Fruit fly (Drosophila melanogaster) whole organism, embryonic: ENCODE results near the gene RpL14.

Experiments
- B-H2 ChIP-seq: fragments of 200-800 bp; sonication (Bioruptor generic); optimal IDR thresholded peaks from 2 replicates; lab custom pipeline; 2018; ENCODE audit warnings: missing biosample characterization, mild to moderate bottlenecking, missing genetic modification characterization
- CG10654 ChIP-seq: fragments of 200-800 bp; sonication (Bioruptor generic); optimal IDR thresholded peaks from 2 replicates; lab custom pipeline; 2016; ENCODE audit warnings: missing biosample characterization, missing genetic modification characterization
- CG12659 ChIP-seq: fragments of 200-800 bp; sonication (Bioruptor generic); optimal IDR thresholded peaks from 3 replicates; lab custom pipeline; 2017; ENCODE audit warnings: mild to moderate bottlenecking, missing biosample characterization, missing genetic modification reagents, missing genetic modification characterization
- CG12942 ChIP-seq: fragments of 200-800 bp; sonication (Bioruptor generic); optimal IDR thresholded peaks from 3 replicates; lab custom pipeline; 2016; ENCODE audit warnings: missing biosample characterization, missing genetic modification characterization
- CG13123 ChIP-seq: fragments of 200-800 bp; sonication (Bioruptor generic); optimal IDR thresholded peaks from 2 replicates; lab custom pipeline; 2016; ENCODE audit warnings: missing biosample characterization, missing genetic modification characterization
- CG14441 ChIP-seq: fragments of 200-800 bp; sonication (Bioruptor generic); IDR thresholded peaks from 2 replicates; pipeline ENCODE4 v1.3.6; 2022; ENCODE audit warnings: missing biosample characterization, missing genetic modification characterization
- CG1602 ChIP-seq: fragments of 200-800 bp; sonication (Bioruptor generic); optimal IDR thresholded peaks from 3 replicates; lab custom pipeline; 2016; ENCODE audit warnings: missing biosample characterization, missing genetic modification characterization
- CG1603 ChIP-seq: fragments of 200-800 bp; sonication (Bioruptor generic); optimal IDR thresholded peaks from 2 replicates; lab custom pipeline; 2019; ENCODE audit warnings: missing biosample characterization, mild to moderate bottlenecking, missing genetic modification characterization, moderate library complexity
- CG16863 ChIP-seq: fragments of 200-800 bp; sonication (Bioruptor generic); optimal IDR thresholded peaks from 3 replicates; lab custom pipeline; 2016; ENCODE audit warnings: missing biosample characterization, missing genetic modification characterization
- CG18599 ChIP-seq: fragments of 200-800 bp; sonication (Bioruptor generic); optimal IDR thresholded peaks from 3 replicates; lab custom pipeline; 2017; ENCODE audit warnings: missing biosample characterization, missing genetic modification characterization, mild to moderate bottlenecking, moderate library complexity, missing genetic modification reagents
- CG2129 ChIP-seq: fragments of 200-800 bp; sonication (Bioruptor generic); IDR thresholded peaks from 2 replicates; pipeline ENCODE4 v1.3.6; 2022; ENCODE audit warnings: missing biosample characterization, missing genetic modification characterization; ENCODE audit not compliant: partially characterized antibody
- CG31365 ChIP-seq: fragments of 200-800 bp; sonication (Bioruptor generic); optimal IDR thresholded peaks from 2 replicates; lab custom pipeline; 2018; ENCODE audit warnings: missing biosample characterization, mild to moderate bottlenecking, missing genetic modification characterization
- CG32532 ChIP-seq: fragments of 200-800 bp; sonication (Bioruptor generic); IDR thresholded peaks from 2 replicates; pipeline ENCODE4 v1.3.6; 2022; ENCODE audit warnings: missing biosample characterization, missing genetic modification characterization
- CG4707 ChIP-seq: fragments of 200-800 bp; sonication (Bioruptor generic); optimal IDR thresholded peaks from 2 replicates; lab custom pipeline; 2018; ENCODE audit warnings: missing biosample characterization, mild to moderate bottlenecking, missing genetic modification characterization, moderate library complexity
- CG6765 ChIP-seq: fragments of 200-800 bp; sonication (Bioruptor generic); optimal IDR thresholded peaks from 3 replicates; lab custom pipeline; 2017; ENCODE audit warnings: missing biosample characterization, mild to moderate bottlenecking, missing genetic modification characterization
- CG8388 ChIP-seq: fragments of 200-800 bp; sonication (Bioruptor generic); optimal IDR thresholded peaks from 2 replicates; lab custom pipeline; 2019; ENCODE audit warnings: missing biosample characterization, mild to moderate bottlenecking, missing genetic modification characterization, moderate library complexity
- CG9727 ChIP-seq: fragments of 200-800 bp; sonication (Bioruptor generic); optimal IDR thresholded peaks from 3 replicates; lab custom pipeline; 2017; ENCODE audit warnings: missing biosample characterization, mild to moderate bottlenecking, missing genetic modification characterization
- D ChIP-seq, 2 experiments: fragments of 200-800 bp in 1 of 2; fragments of >200 bp in 1 of 2; sonication (Bioruptor generic) in 1 of 2; optimal IDR thresholded peaks; 2 replicates in 1 of 2; 3 replicates in 1 of 2; lab custom pipeline; 2017; ENCODE audit warnings: mild to moderate bottlenecking in 1 of 2, missing biosample characterization in 1 of 2, missing genetic modification characterization in 1 of 2, missing genetic modification reagents in 1 of 2
- ERR ChIP-seq: fragments of 200-800 bp; sonication (Bioruptor generic); optimal IDR thresholded peaks from 2 replicates; lab custom pipeline; 2016; ENCODE audit warnings: missing biosample characterization, missing genetic modification characterization
- Elba2 ChIP-seq: fragments of 200-800 bp; sonication (Bioruptor generic); optimal IDR thresholded peaks from 3 replicates; lab custom pipeline; 2016; ENCODE audit warnings: missing biosample characterization, missing genetic modification characterization
- Ets97D ChIP-seq: fragments of 200-800 bp; sonication (Bioruptor generic); optimal IDR thresholded peaks from 3 replicates; lab custom pipeline; 2016; ENCODE audit warnings: missing biosample characterization, missing genetic modification characterization
- HmgZ ChIP-seq: fragments of 200-800 bp; sonication (Bioruptor generic); optimal IDR thresholded peaks from 2 replicates; lab custom pipeline; 2018; ENCODE audit warnings: missing biosample characterization, mild to moderate bottlenecking, missing genetic modification characterization
- MTF-1 ChIP-seq: fragments of 200-800 bp; sonication (Bioruptor generic); optimal IDR thresholded peaks from 2 replicates; lab custom pipeline; 2018; ENCODE audit warnings: missing biosample characterization, mild to moderate bottlenecking, missing genetic modification characterization, borderline replicate concordance
- Mad ChIP-seq: fragments of 200-800 bp; sonication (Bioruptor generic); optimal IDR thresholded peaks from 2 replicates; lab custom pipeline; 2016; ENCODE audit warnings: missing biosample characterization, missing genetic modification characterization
- Meics ChIP-seq: fragments of 200-800 bp; sonication (Bioruptor generic); optimal IDR thresholded peaks from 2 replicates; lab custom pipeline; 2017; ENCODE audit warnings: missing biosample characterization, mild to moderate bottlenecking, missing genetic modification characterization
- Mes4 ChIP-seq: fragments of 200-800 bp; sonication (Bioruptor generic); optimal IDR thresholded peaks from 2 replicates; lab custom pipeline; 2016; ENCODE audit warnings: missing biosample characterization, missing genetic modification characterization
- Vsx1 ChIP-seq: fragments of 200-800 bp; sonication (Bioruptor generic); optimal IDR thresholded peaks from 2 replicates; lab custom pipeline; 2017; ENCODE audit warnings: missing biosample characterization, mild to moderate bottlenecking, missing genetic modification characterization, missing genetic modification reagents
- al ChIP-seq: fragments of 200-800 bp; sonication (Bioruptor generic); IDR thresholded peaks from 2 replicates; pipeline ENCODE4 v1.3.6; 2022; ENCODE audit warnings: missing biosample characterization, missing genetic modification characterization
- ap ChIP-seq: fragments of 200-800 bp; sonication (Bioruptor generic); IDR thresholded peaks from 2 replicates; pipeline ENCODE4 v1.3.6; 2022; ENCODE audit warnings: missing biosample characterization, missing genetic modification characterization
- ash1 ChIP-seq: fragments of 200-800 bp; sonication (Bioruptor generic); optimal IDR thresholded peaks from 2 replicates; lab custom pipeline; 2018; ENCODE audit warnings: missing biosample characterization, mild to moderate bottlenecking, missing genetic modification characterization
- bowl ChIP-seq: fragments of 200-800 bp; sonication (Bioruptor generic); IDR thresholded peaks from 2 replicates; pipeline ENCODE4 v1.3.6; 2022; ENCODE audit warnings: missing biosample characterization, missing genetic modification characterization
- chn ChIP-seq: fragments of 200-800 bp; sonication (Bioruptor generic); optimal IDR thresholded peaks from 2 replicates; lab custom pipeline; 2016; ENCODE audit warnings: missing biosample characterization, missing genetic modification characterization
- dan ChIP-seq: fragments of 200-800 bp; sonication (Bioruptor generic); IDR thresholded peaks from 2 replicates; pipeline ENCODE4 v1.3.6; 2022; ENCODE audit warnings: missing biosample characterization, missing genetic modification characterization
- dysf ChIP-seq: fragments of 200-800 bp; sonication (Bioruptor generic); IDR thresholded peaks from 3 replicates; pipeline ENCODE4 v1.3.6; 2022; ENCODE audit warnings: missing biosample characterization, missing genetic modification characterization
- eyg ChIP-seq: fragments of 200-800 bp; sonication (Bioruptor generic); optimal IDR thresholded peaks from 3 replicates; lab custom pipeline; 2016; ENCODE audit warnings: missing biosample characterization, missing genetic modification characterization
- grn ChIP-seq: fragments of 200-800 bp; sonication (Bioruptor generic); optimal IDR thresholded peaks from 3 replicates; lab custom pipeline; 2017; ENCODE audit warnings: missing biosample characterization, missing genetic modification characterization
- jumu ChIP-seq: fragments of 200-800 bp; sonication (Bioruptor generic); optimal IDR thresholded peaks from 3 replicates; lab custom pipeline; 2016; ENCODE audit warnings: missing biosample characterization, missing genetic modification characterization
- peb ChIP-seq: fragments of 200-800 bp; sonication (Bioruptor generic); IDR thresholded peaks from 2 replicates; pipeline ENCODE4 v1.3.6; 2022; ENCODE audit warnings: missing biosample characterization, missing genetic modification characterization
- repo ChIP-seq: fragments of 200-800 bp; sonication (Bioruptor generic); optimal IDR thresholded peaks from 2 replicates; lab custom pipeline; 2016; ENCODE audit warnings: missing biosample characterization, missing genetic modification characterization
- row ChIP-seq: fragments of 200-800 bp; sonication (Bioruptor generic); IDR thresholded peaks from 3 replicates; pipeline ENCODE4 v1.3.6; 2022; ENCODE audit warnings: missing biosample characterization, missing genetic modification characterization
- sc ChIP-seq, 3 experiments: fragments of >200 bp in 2 of 3; fragments of 200-800 bp in 1 of 3; sonication (Bioruptor generic) in 1 of 3; optimal IDR thresholded peaks; 2 replicates in 2 of 3; 3 replicates in 1 of 3; lab custom pipeline; 2017; ENCODE audit warnings: mild to moderate bottlenecking in 1 of 3, missing biosample characterization in 1 of 3, missing genetic modification characterization in 1 of 3, missing genetic modification reagents in 1 of 3
- sd ChIP-seq: fragments of 200-800 bp; sonication (Bioruptor generic); optimal IDR thresholded peaks from 3 replicates; lab custom pipeline; 2018; ENCODE audit warnings: missing biosample characterization, mild to moderate bottlenecking, missing genetic modification characterization, moderate library complexity
- sens ChIP-seq: fragments of 200-800 bp; sonication (Bioruptor generic); peaks from one replicate; lab custom pipeline; 2016; ENCODE audit warnings: missing biosample characterization, missing genetic modification characterization
- seq ChIP-seq: fragments of 200-800 bp; sonication (Bioruptor generic); IDR thresholded peaks from 2 replicates; pipeline ENCODE4 v1.3.6; 2022; ENCODE audit warnings: missing biosample characterization, missing genetic modification characterization
- sisA ChIP-seq: fragments of 200-800 bp; sonication (Bioruptor generic); IDR thresholded peaks from 2 replicates; pipeline ENCODE4 v1.3.6; 2022; ENCODE audit warnings: missing biosample characterization, missing genetic modification characterization
- stc ChIP-seq: fragments of 200-800 bp; sonication (Bioruptor generic); IDR thresholded peaks from 2 replicates; pipeline ENCODE4 v1.3.6; 2022; ENCODE audit warnings: missing biosample characterization, missing genetic modification characterization
- tap ChIP-seq: fragments of 200-800 bp; optimal IDR thresholded peaks from 3 replicates; lab custom pipeline; 2019; ENCODE audit warnings: missing biosample characterization, mild to moderate bottlenecking, missing genetic modification characterization, moderate library complexity
- tio ChIP-seq: fragments of 200-800 bp; sonication (Bioruptor generic); optimal IDR thresholded peaks from 2 replicates; lab custom pipeline; 2017; ENCODE audit warnings: missing biosample characterization, missing genetic modification characterization, inconsistent platforms
- unpg ChIP-seq: fragments of 200-800 bp; sonication (Bioruptor generic); optimal IDR thresholded peaks from 3 replicates; lab custom pipeline; 2018; ENCODE audit warnings: missing biosample characterization, mild to moderate bottlenecking, missing genetic modification characterization, moderate library complexity

The RpL14 gene

dm6 chr3L:8600752-8601433 lies at the start of gene RpL14, which contains the start of gene Nelf-E (continued):
- TF ChIP-seq CG18599 (GFP tag; lab: Kevin White, UChicago) (peak; percentile 97), CG10654 (GFP tag; lab: Kevin White, UChicago) (peak; percentile 91), tap (tag; lab: Kevin White, UChicago) (peak; percentile 80), CG9727 (GFP tag; lab: Kevin White, UChicago) (peak; percentile 97), seq (GFP tag; lab: Robert Waterston, UW) (peak; percentile 88), ash1 (GFP tag; lab: Kevin White, UChicago) (peak; percentile 98), CG32532 (GFP tag; lab: Robert Waterston, UW) (peak; percentile 94), eyg (peak; percentile 96), peb (GFP tag; lab: Robert Waterston, UW) (peak; percentile 76; the same call in 1 of the 2 replicates), CG12659 (GFP tag; lab: Kevin White, UChicago) (peak; percentile 99), al (peak; percentile 89), unpg (GFP tag; lab: Kevin White, UChicago) (peak; percentile 93), dysf (peak; percentile 92), CG31365 (peak; percentile 92), stc (GFP tag; lab: Robert Waterston, UW) (peak; percentile 92), D (optimal IDR thresholded peaks at IDR 0.05; lab: Kevin White, UChicago) (peak; percentile 37), D (GFP tag; optimal IDR thresholded peaks at IDR 0.05; lab: Kevin White, UChicago) (peak; percentile 90), Meics (GFP tag; lab: Kevin White, UChicago) (peak; percentile 97), CG1602 (GFP tag; lab: Kevin White, UChicago) (peak; percentile 75), Ets97D (GFP tag; lab: Kevin White, UChicago) (peak; percentile 100), dan (no peak), ap (GFP tag; lab: Robert Waterston, UW) (peak; percentile 89), CG4707 (GFP tag; lab: Kevin White, UChicago) (peak; percentile 95), CG6765 (GFP tag; lab: Kevin White, UChicago) (peak; percentile 99), Mad (GFP tag; lab: Kevin White, UChicago) (peak; percentile 96), ERR (peak; percentile 92), MTF-1 (peak; percentile 98), repo (GFP tag; lab: Kevin White, UChicago) (peak; percentile 96), CG14441 (peak; percentile 87), jumu (GFP tag; lab: Kevin White, UChicago) (peak; percentile 95), sens (GFP tag; lab: Kevin White, UChicago) (peak; percentile 99), HmgZ (peak; percentile 98), bowl (GFP tag; lab: Robert Waterston, UW) (peak; percentile 87), CG2129 (GFP tag; lab: Robert Waterston, UW) (no peak), sd (tag; lab: Kevin White, UChicago) (no peak), CG8388 (GFP tag; lab: Kevin White, UChicago) (peak; percentile 89), tio (GFP tag; lab: Kevin White, UChicago) (no peak), CG1603 (peak; percentile 98), grn (GFP tag; lab: Kevin White, UChicago) (no peak), Elba2 (GFP tag; lab: Kevin White, UChicago) (no peak), sisA (peak; percentile 75), CG16863 (GFP tag; lab: Kevin White, UChicago) (peak; percentile 92), row (peak; percentile 68), Mes4 (GFP tag; lab: Kevin White, UChicago) (peak; percentile 99), B-H2 (GFP tag; lab: Kevin White, UChicago) (peak; percentile 98), CG12942 (GFP tag; lab: Kevin White, UChicago) (peak; percentile 79), CG13123 (GFP tag; lab: Kevin White, UChicago) (no peak), Vsx1 (GFP tag; lab: Kevin White, UChicago) (peak; percentile 96), sc (optimal IDR thresholded peaks at IDR 0.05; lab: Kevin White, UChicago) (no peak), sc (GFP tag; optimal IDR thresholded peaks at IDR 0.05; lab: Kevin White, UChicago) (peak; percentile 88), chn (GFP tag; lab: Kevin White, UChicago) (peak; percentile 91)
